Worm (Caenorhabditis elegans) whole organism, L1 larva: ENCODE results near the gene ani-2.

Source experiments
- ces-1 ChIP-seq: fragments of 150-350 bp; optimal IDR thresholded peaks from 2 replicates; lab custom pipeline; 2014; ENCODE audit warnings: missing biosample characterization, missing genetic modification reagents, missing genetic modification characterization
- dpl-1 ChIP-seq, 3 experiments: fragments of 150-350 bp in 2 of 3; sonication (generic microtip) in 1 of 3; optimal IDR thresholded peaks; 2 replicates each; lab custom pipeline; 2014 to 2017; ENCODE audit warnings: missing biosample characterization in 3 of 3, missing genetic modification characterization in 3 of 3, missing genetic modification reagents in 3 of 3
- jun-1 ChIP-seq: fragments of 150-350 bp; optimal IDR thresholded peaks from 2 replicates; lab custom pipeline; 2014; ENCODE audit warnings: missing biosample characterization, missing genetic modification reagents, missing genetic modification characterization
- nhr-11 ChIP-seq: fragments of 150-350 bp; optimal IDR thresholded peaks from 2 replicates; lab custom pipeline; 2014; ENCODE audit warnings: missing biosample characterization, missing genetic modification characterization
- nhr-12 ChIP-seq: sonication (generic microtip); optimal IDR thresholded peaks from 2 replicates; lab custom pipeline; 2017; ENCODE audit warnings: missing biosample characterization, missing genetic modification characterization
- nhr-77 ChIP-seq: fragments of 150-350 bp; optimal IDR thresholded peaks from 2 replicates; lab custom pipeline; 2014; ENCODE audit warnings: missing biosample characterization, missing genetic modification characterization
- pqm-1 ChIP-seq: sonication (generic microtip); optimal IDR thresholded peaks from 3 replicates; lab custom pipeline; 2017; ENCODE audit warnings: missing biosample characterization, missing genetic modification characterization
- snpc-4 ChIP-seq: fragments of 150-350 bp; optimal IDR thresholded peaks from 2 replicates; lab custom pipeline; 2014; ENCODE audit warnings: missing biosample characterization, missing genetic modification characterization
- sptf-1 ChIP-seq: fragments of 150-350 bp; optimal IDR thresholded peaks from 2 replicates; lab custom pipeline; 2014; ENCODE audit warnings: missing biosample characterization, missing genetic modification characterization
- tbx-2 ChIP-seq: sonication (generic microtip); optimal IDR thresholded peaks from 2 replicates; lab custom pipeline; 2016; ENCODE audit warnings: missing genetic modification characterization, missing compliant biosample characterization
- ztf-4 ChIP-seq: fragments of 150-350 bp; optimal IDR thresholded peaks from 2 replicates; lab custom pipeline; 2014; ENCODE audit warnings: missing biosample characterization, missing genetic modification characterization

DNA sequence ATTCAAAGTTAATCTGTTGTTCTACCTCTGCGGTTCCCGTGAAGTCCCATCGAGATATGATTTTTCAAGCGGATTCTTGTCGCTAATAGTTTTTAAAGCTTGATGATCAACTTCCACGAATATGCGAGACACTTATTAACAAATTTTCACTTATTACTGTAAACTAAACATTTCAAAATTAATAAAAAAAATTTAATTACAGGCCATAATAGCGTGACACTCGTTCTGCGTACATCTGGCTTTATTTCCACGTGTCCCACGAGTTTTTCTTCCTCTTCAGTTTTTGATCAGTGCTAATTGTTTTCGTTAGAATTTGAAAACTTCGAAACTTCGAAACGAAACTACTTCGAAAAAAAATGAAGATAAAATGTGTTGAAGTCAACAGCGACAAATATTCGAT, 36.5 kb upstream of the ani-2 start, which contains the start of gene btb-2:
- TF ChIP-seq ces-1 (GFP tag; lab: Kevin White, UChicago) (no peak), ztf-4 (no peak), snpc-4 (tag; lab: Kevin White, UChicago) (no peak), pqm-1 (no peak), nhr-77 (tag; lab: Kevin White, UChicago) (no peak), nhr-12 (tag; lab: Kevin White, UChicago) (no peak), sptf-1 (tag; lab: Kevin White, UChicago) (no peak), tbx-2 (tag; lab: Kevin White, UChicago) (no peak), jun-1 (tag; lab: Kevin White, UChicago) (no peak), dpl-1 (GFP tag; optimal IDR thresholded peaks at IDR 0.05; lab: Kevin White, UChicago) (no peak), nhr-11 (no peak)
